Worm (Caenorhabditis elegans) whole organism, L2 larva: ENCODE measurements around the gene fmo-3.

Source experiments
- C34F6.9 ChIP-seq: fragments of 150-350 bp; optimal IDR thresholded peaks from 2 replicates; lab custom pipeline; 2014; ENCODE audit warnings: missing biosample characterization, missing genetic modification characterization
- aly-2 ChIP-seq: fragments of 150-350 bp; optimal IDR thresholded peaks from 2 replicates; lab custom pipeline; 2014; ENCODE audit warnings: missing biosample characterization, missing genetic modification characterization
- egl-27 ChIP-seq: sonication (generic microtip); optimal IDR thresholded peaks from 3 replicates; lab custom pipeline; 2017; ENCODE audit warnings: missing biosample characterization, missing genetic modification reagents, missing genetic modification characterization
- elt-1 ChIP-seq: fragments of 150-350 bp; optimal IDR thresholded peaks from 2 replicates; lab custom pipeline; 2014; ENCODE audit warnings: missing biosample characterization, missing genetic modification characterization
- mdl-1 ChIP-seq, 2 experiments: fragments of 150-350 bp in 1 of 2; sonication (generic microtip) in 1 of 2; optimal IDR thresholded peaks; 2 replicates each; lab custom pipeline; 2017; ENCODE audit warnings: missing biosample characterization in 2 of 2, missing genetic modification characterization in 2 of 2
- nhr-11 ChIP-seq: fragments of 150-350 bp; optimal IDR thresholded peaks from 2 replicates; lab custom pipeline; 2014; ENCODE audit warnings: missing biosample characterization, missing genetic modification characterization
- unc-62 ChIP-seq: fragments of 150-350 bp; optimal IDR thresholded peaks from 2 replicates; lab custom pipeline; 2014; ENCODE audit warnings: missing biosample characterization, missing genetic modification reagents, missing genetic modification characterization
- zag-1 ChIP-seq: fragments of 150-350 bp; optimal IDR thresholded peaks from 2 replicates; lab custom pipeline; 2014; ENCODE audit warnings: missing biosample characterization, missing genetic modification characterization
- ztf-4 ChIP-seq: fragments of 150-350 bp; optimal IDR thresholded peaks from 2 replicates; lab custom pipeline; 2014; ENCODE audit warnings: missing biosample characterization, missing genetic modification characterization

DNA sequence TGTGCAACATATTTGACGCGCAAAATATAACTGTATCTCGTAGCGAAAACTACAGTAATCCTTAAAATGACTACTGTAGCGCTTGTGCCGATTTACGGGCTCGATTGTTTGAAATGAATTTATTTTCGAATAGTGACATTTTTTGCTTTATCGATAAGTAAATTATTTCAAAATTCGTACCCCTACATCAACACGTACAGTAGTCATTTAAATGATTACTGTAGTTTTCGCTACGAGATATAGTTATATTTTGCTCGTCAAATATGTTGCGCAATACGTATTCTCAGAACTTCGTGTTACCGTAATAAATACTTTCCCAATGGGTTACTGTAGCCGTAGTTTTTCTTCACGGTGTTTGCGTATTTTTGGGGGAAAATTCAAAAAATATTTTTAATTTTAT lies 41.6 kb upstream of the fmo-3 start:
- TF ChIP-seq aly-2 (tag; lab: Kevin White, UChicago) (no peak), ztf-4 (tag; lab: Kevin White, UChicago) (no peak), nhr-11 (tag; lab: Kevin White, UChicago) (no peak), mdl-1 (tag; optimal IDR thresholded peaks at IDR 0.05; lab: Kevin White, UChicago) (no peak), zag-1 (tag; lab: Kevin White, UChicago) (no peak), elt-1 (no peak), unc-62 (no peak), egl-27 (tag; lab: Kevin White, UChicago) (no peak), C34F6.9 (tag; lab: Kevin White, UChicago) (no peak)
